Worm (Caenorhabditis elegans) whole organism, young adult: ENCODE results near the gene unc-7.

Source experiments
- F55B11.4 ChIP-seq: sonication (generic microtip); optimal IDR thresholded peaks from 2 replicates; lab custom pipeline; 2016; ENCODE audit warnings: missing compliant biosample characterization, missing genetic modification characterization, borderline replicate concordance; ENCODE audit not compliant: insufficient read depth
- ama-1 ChIP-seq, 3 experiments: fragments of 150-350 bp in 1 of 3; sonication (generic microtip) in 2 of 3; optimal IDR thresholded peaks; 2 replicates each; lab custom pipeline; 2014 to 2018; ENCODE audit warnings: missing biosample characterization in 2 of 3, missing genetic modification characterization in 2 of 3, missing genetic modification reagents in 2 of 3
- ceh-100 ChIP-seq: fragments of 200-800 bp; sonication (Bioruptor generic); IDR thresholded peaks from 2 replicates; pipeline ENCODE4 v1.3.6; 2022; ENCODE audit warnings: missing genetic modification reagents, missing genetic modification characterization, missing compliant biosample characterization
- dpl-1 ChIP-seq: fragments of 150-350 bp; optimal IDR thresholded peaks from 2 replicates; lab custom pipeline; 2014; ENCODE audit warnings: missing biosample characterization, missing genetic modification reagents, missing genetic modification characterization
- efl-1 ChIP-seq: fragments of 150-350 bp; optimal IDR thresholded peaks from 2 replicates; lab custom pipeline; 2014; ENCODE audit warnings: missing biosample characterization, missing genetic modification reagents, missing genetic modification characterization
- mcd-1 ChIP-seq: fragments of 200-800 bp; sonication (Bioruptor generic); IDR thresholded peaks from 2 replicates; pipeline ENCODE4 v1.3.6; 2022; ENCODE audit warnings: missing genetic modification reagents, missing genetic modification characterization, missing compliant biosample characterization
- nhr-27 ChIP-seq: fragments of 200-800 bp; sonication (Bioruptor generic); optimal IDR thresholded peaks from 2 replicates; lab custom pipeline; 2018; ENCODE audit warnings: mild to moderate bottlenecking, missing genetic modification characterization, moderate library complexity, missing compliant biosample characterization
- tbx-9 ChIP-seq: sonication (generic microtip); optimal IDR thresholded peaks from 2 replicates; lab custom pipeline; 2016; ENCODE audit warnings: borderline replicate concordance, missing genetic modification characterization, inconsistent platforms, missing compliant biosample characterization
- ztf-6 ChIP-seq: fragments of 200-800 bp; sonication (Bioruptor generic); IDR thresholded peaks from 2 replicates; pipeline ENCODE4 v1.3.6; 2022; ENCODE audit warnings: missing genetic modification reagents, missing genetic modification characterization, missing compliant biosample characterization

ce11 chrX:15115748-15116147 lies 31.8 kb downstream of the unc-7 start:
- no peak for TF ChIP-seq nhr-27
- no peak for TF ChIP-seq mcd-1 (GFP tag; lab: Robert Waterston, UW)
- no peak for TF ChIP-seq ztf-6 (GFP tag; lab: Robert Waterston, UW)
- TF ChIP-seq tbx-9, result no peak
- no peak for TF ChIP-seq ceh-100 (GFP tag; lab: Robert Waterston, UW)
- TF ChIP-seq ama-1 (optimal IDR thresholded peaks at IDR 0.05; lab: Kevin White, UChicago), result no peak
- TF ChIP-seq ama-1 (GFP tag; optimal IDR thresholded peaks at IDR 0.05; lab: Kevin White, UChicago), result no peak
- TF ChIP-seq efl-1, result no peak
- TF ChIP-seq dpl-1 (GFP tag; lab: Kevin White, UChicago), result no peak
- TF ChIP-seq F55B11.4 (tag; lab: Kevin White, UChicago), result no peak
